Worm (Caenorhabditis elegans): ENCODE results near the gene pat-3.

DNA sequence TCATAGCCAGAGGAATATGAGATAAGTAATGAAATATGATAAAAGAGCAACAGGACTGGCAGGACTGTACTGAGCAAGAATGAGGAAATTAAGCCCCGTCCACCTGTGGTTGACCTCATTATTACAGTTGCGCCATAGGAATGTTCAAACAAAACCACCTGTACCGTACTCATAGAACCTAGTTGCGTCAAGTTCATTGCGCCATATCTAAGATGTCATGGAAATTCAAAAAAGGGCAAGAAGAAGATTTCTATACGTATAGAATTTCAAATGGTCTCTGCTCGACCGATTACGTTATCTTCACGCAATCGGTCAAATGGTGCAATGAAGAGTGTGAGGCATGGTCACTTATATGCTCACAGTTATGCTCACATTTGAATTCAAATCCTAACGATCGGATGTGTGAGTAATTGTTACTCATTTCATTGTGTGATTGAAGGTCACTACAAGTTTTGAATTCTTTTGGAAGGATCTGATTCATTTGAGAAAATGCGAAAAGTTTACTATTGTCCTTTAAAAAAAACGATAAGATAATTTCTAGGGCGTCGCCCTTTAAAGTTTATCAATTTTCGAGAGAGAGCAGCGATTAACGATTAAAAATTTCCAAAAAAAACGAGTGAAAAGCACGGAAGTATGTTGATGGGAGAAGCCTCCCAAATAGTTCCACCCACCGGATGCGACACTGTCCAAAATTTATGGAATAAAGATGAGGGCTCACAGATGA is 42.0 kb downstream of the pat-3 start:
- no peak for TF ChIP-seq him-1 (tag; optimal IDR thresholded peaks at IDR 0.05)
- no peak for TF ChIP-seq dao-5 (tag; optimal IDR thresholded peaks at IDR 0.05)
- no peak for TF ChIP-seq W03F9.2 (tag; optimal IDR thresholded peaks at IDR 0.05)
